Worm (Caenorhabditis elegans) whole organism, L4/young adult: ENCODE results near the gene R151.2.

Source experiments
- W03F9.2 ChIP-seq: fragments of 150-350 bp; optimal IDR thresholded peaks from 2 replicates; lab custom pipeline; 2014; ENCODE audit warnings: missing biosample characterization, missing genetic modification characterization
- him-1 ChIP-seq: sonication (generic microtip); optimal IDR thresholded peaks from 2 replicates; lab custom pipeline; 2016; ENCODE audit warnings: missing genotype, missing genetic modification reagents, missing genetic modification characterization, missing compliant biosample characterization

DNA sequence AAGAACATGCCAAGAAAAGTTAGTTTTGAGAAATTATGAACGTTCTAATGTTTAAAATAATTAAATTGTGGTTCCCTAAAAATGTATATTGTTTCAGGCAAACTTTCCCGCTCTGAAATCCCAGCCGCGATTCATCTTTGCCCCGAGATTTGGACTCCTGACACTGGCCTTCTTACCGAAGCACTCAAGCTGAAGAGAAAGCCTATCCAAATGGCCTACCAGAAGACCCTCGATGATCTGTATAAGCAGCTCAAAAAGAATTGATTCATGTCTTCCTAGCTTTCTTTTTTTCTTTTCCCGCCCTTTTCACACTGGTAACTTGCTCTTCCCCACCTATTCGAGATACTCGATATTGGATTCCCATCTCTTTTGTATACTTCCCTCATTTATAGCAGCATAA is 39.7 kb upstream of the R151.2 start:
- TF ChIP-seq him-1 (tag; lab: Kevin White, UChicago) (no peak), W03F9.2 (tag; lab: Kevin White, UChicago) (no peak)
